Fruit fly (Drosophila melanogaster): Measurements from ENCODE around the gene Pde1c.

The Pde1c gene

dm6 chr2L:11816376-11816775 lies 112.0 kb downstream of the Pde1c start (continued):
- TF ChIP-seq CG2199 (GFP tag; IDR thresholded peaks at IDR 0.05) (peak; percentile 98), HLHmδ (GFP tag; optimal IDR thresholded peaks at IDR 0.05) (peak; percentile 100), CG18262 (tag; optimal IDR thresholded peaks at IDR 0.05) (peak; percentile 89), CG3995 (GFP tag; optimal IDR thresholded peaks at IDR 0.05) (peak; percentile 46), amos (GFP tag; IDR thresholded peaks at IDR 0.05; ENCODE audit: partially characterized antibody) (no peak), CG34224 (GFP tag; IDR thresholded peaks at IDR 0.05; ENCODE audit: partially characterized antibody) (no peak), CG7271 (tag; optimal IDR thresholded peaks at IDR 0.05) (peak; percentile 100), gcm2 (GFP tag; optimal IDR thresholded peaks at IDR 0.05) (peak; percentile 77), jumu (GFP tag; optimal IDR thresholded peaks at IDR 0.05) (peak; percentile 82), CG6254 (GFP tag; optimal IDR thresholded peaks at IDR 0.05) (peak; percentile 96), esg (GFP tag; conservative IDR thresholded peaks at IDR 0.05) (peak; percentile 42), Hr51 (GFP tag; optimal IDR thresholded peaks at IDR 0.05) (peak; percentile 55 to 84), ind (GFP tag; optimal IDR thresholded peaks at IDR 0.05) (peak; percentile 90), gfzf (GFP tag; optimal IDR thresholded peaks at IDR 0.05) (peak; percentile 24), Sry-β (GFP tag; optimal IDR thresholded peaks at IDR 0.05) (peak; percentile 77), CG15479 (GFP tag; optimal IDR thresholded peaks at IDR 0.05) (peak; percentile 74), Dref (GFP tag; IDR thresholded peaks at IDR 0.05) (peak; percentile 27; the same call in 1 of the 2 replicates), dimm (GFP tag; IDR thresholded peaks at IDR 0.05) (no peak; the same call in 1 of the 2 replicates), CG11085 (GFP tag; IDR thresholded peaks at IDR 0.05) (peak; percentile 82), Max (GFP tag; optimal IDR thresholded peaks at IDR 0.05) (peak; percentile 79), insv (GFP tag; optimal IDR thresholded peaks at IDR 0.05) (peak in 1 of 2 experiments; percentile 83), z (GFP tag; IDR thresholded peaks at IDR 0.05) (peak; percentile 77), Optix (GFP tag; IDR thresholded peaks at IDR 0.05) (peak; percentile 93), CG10366 (GFP tag; IDR thresholded peaks at IDR 0.05) (peak; percentile 85), Bgb (GFP tag; IDR thresholded peaks at IDR 0.05; ENCODE audit: partially characterized antibody) (no peak; the same call in 1 of the 2 replicates), gt (GFP tag; IDR thresholded peaks at IDR 0.05) (peak; percentile 86), Hand (GFP tag; optimal IDR thresholded peaks at IDR 0.05) (peak; percentile 79), al (GFP tag; IDR thresholded peaks at IDR 0.05) (0 out of 2 replicates have a peak, but pooled peaks have one; percentile 37), Vsx1 (GFP tag; optimal IDR thresholded peaks at IDR 0.05) (peak; percentile 96), CG8290 (GFP tag; optimal IDR thresholded peaks at IDR 0.05) (peak; percentile 92), CG8290 (tag; optimal IDR thresholded peaks at IDR 0.05) (peak; percentile 91 to 98), vvl (GFP tag; IDR thresholded peaks at IDR 0.05) (peak; percentile 95), psq (GFP tag; optimal IDR thresholded peaks at IDR 0.05) (peak; percentile 74), da (GFP tag; optimal IDR thresholded peaks at IDR 0.05) (peak; percentile 92), Adf1 (GFP tag; IDR thresholded peaks at IDR 0.05) (0 out of 2 replicates have a peak, but pooled peaks have one; percentile 21), chinmo (GFP tag; IDR thresholded peaks at IDR 0.05; ENCODE audit: partially characterized antibody) (no peak), ro (GFP tag; IDR thresholded peaks at IDR 0.05) (peak; percentile 75), D19B (GFP tag; optimal IDR thresholded peaks at IDR 0.05) (peak; percentile 79), Neu2 (GFP tag; optimal IDR thresholded peaks at IDR 0.05; ENCODE audit: borderline replicate concordance) (peak; percentile 96), CG10267 (tag; optimal IDR thresholded peaks at IDR 0.05) (peak; percentile 87), pum (GFP tag; optimal IDR thresholded peaks at IDR 0.05) (peak; percentile 86), Gsc (GFP tag; IDR thresholded peaks at IDR 0.05) (no peak), br (optimal IDR thresholded peaks at IDR 0.05) (no peak), D19A (tag; optimal IDR thresholded peaks at IDR 0.05) (peak; percentile 77), lilli (GFP tag; optimal IDR thresholded peaks at IDR 0.05) (peak; percentile 75), pnt (GFP tag; optimal IDR thresholded peaks at IDR 0.05) (peak; percentile 77), Dip3 (GFP tag; optimal IDR thresholded peaks at IDR 0.05) (peak; percentile 65), Six4 (GFP tag; optimal IDR thresholded peaks at IDR 0.05) (peak; percentile 96), gce (GFP tag; IDR thresholded peaks at IDR 0.05) (peak; percentile 96), ATbp (GFP tag; optimal IDR thresholded peaks at IDR 0.05) (peak; percentile 98), grn (GFP tag; optimal IDR thresholded peaks at IDR 0.05) (peak; percentile 80)
